Fruit fly (Drosophila melanogaster) whole organism, embryonic: ENCODE results near the gene CG1896.

Experiments used
- Asciz ChIP-seq: fragments of 200-800 bp; sonication (Bioruptor generic); optimal IDR thresholded peaks from 2 replicates; lab custom pipeline; 2017; ENCODE audit warnings: missing biosample characterization, mild to moderate bottlenecking, missing genetic modification characterization, missing genetic modification reagents
- CG1024 ChIP-seq: fragments of 200-800 bp; sonication (Bioruptor generic); IDR thresholded peaks from 2 replicates; pipeline ENCODE4 v1.3.6; 2022; ENCODE audit warnings: missing biosample characterization, missing genetic modification characterization
- CG10321 ChIP-seq: fragments of 200-800 bp; sonication (Bioruptor generic); IDR thresholded peaks from 2 replicates; pipeline ENCODE4 v1.3.6; 2022; ENCODE audit warnings: missing biosample characterization, missing genetic modification characterization
- CG10543 ChIP-seq: fragments of 200-800 bp; sonication (Bioruptor generic); optimal IDR thresholded peaks from 3 replicates; lab custom pipeline; 2017; ENCODE audit warnings: missing biosample characterization, mild to moderate bottlenecking, missing genetic modification characterization, moderate library complexity
- CG1603 ChIP-seq: fragments of 200-800 bp; sonication (Bioruptor generic); optimal IDR thresholded peaks from 2 replicates; lab custom pipeline; 2019; ENCODE audit warnings: missing biosample characterization, mild to moderate bottlenecking, missing genetic modification characterization, moderate library complexity
- CG16813 ChIP-seq: fragments of 200-800 bp; sonication (Bioruptor generic); IDR thresholded peaks from 3 replicates; pipeline ENCODE4 v1.3.6; 2022; ENCODE audit warnings: missing biosample characterization, missing genetic modification characterization; ENCODE audit not compliant: partially characterized antibody
- CG1792 ChIP-seq: fragments of 200-800 bp; sonication (Bioruptor generic); optimal IDR thresholded peaks from 2 replicates; lab custom pipeline; 2016; ENCODE audit warnings: missing biosample characterization, missing genetic modification characterization
- CG2678 ChIP-seq: fragments of 200-800 bp; sonication (Bioruptor generic); optimal IDR thresholded peaks from 3 replicates; lab custom pipeline; 2019; ENCODE audit warnings: missing biosample characterization, mild to moderate bottlenecking, missing genetic modification characterization, moderate library complexity
- CG2712 ChIP-seq: fragments of 200-800 bp; optimal IDR thresholded peaks from 3 replicates; lab custom pipeline; 2019; ENCODE audit warnings: missing biosample characterization, mild to moderate bottlenecking, missing genetic modification characterization, moderate library complexity
- CG31388 ChIP-seq: fragments of 200-800 bp; sonication (Bioruptor generic); optimal IDR thresholded peaks from 2 replicates; lab custom pipeline; 2016; ENCODE audit warnings: missing biosample characterization, missing genetic modification characterization
- CG33213 ChIP-seq: fragments of 200-800 bp; sonication (Bioruptor generic); optimal IDR thresholded peaks from 3 replicates; lab custom pipeline; 2016; ENCODE audit warnings: missing biosample characterization, missing genetic modification characterization
- CG43689 ChIP-seq: fragments of 200-800 bp; sonication (Bioruptor generic); IDR thresholded peaks from 2 replicates; pipeline ENCODE4 v1.3.6; 2022; ENCODE audit warnings: missing biosample characterization, missing genetic modification characterization
- CG6654 ChIP-seq: fragments of 200-800 bp; sonication (Bioruptor generic); optimal IDR thresholded peaks from 2 replicates; lab custom pipeline; 2017; ENCODE audit warnings: missing biosample characterization, mild to moderate bottlenecking, missing genetic modification characterization
- CG6791 ChIP-seq: fragments of 200-800 bp; sonication (Bioruptor generic); IDR thresholded peaks from 3 replicates; pipeline ENCODE4 v1.3.6; 2022; ENCODE audit warnings: missing biosample characterization, missing genetic modification characterization; ENCODE audit not compliant: partially characterized antibody
- CG8388 ChIP-seq: fragments of 200-800 bp; sonication (Bioruptor generic); optimal IDR thresholded peaks from 2 replicates; lab custom pipeline; 2019; ENCODE audit warnings: missing biosample characterization, mild to moderate bottlenecking, missing genetic modification characterization, moderate library complexity
- CG9609 ChIP-seq: fragments of 200-800 bp; sonication (Bioruptor generic); optimal IDR thresholded peaks from 3 replicates; lab custom pipeline; 2016; ENCODE audit warnings: missing biosample characterization, missing genetic modification characterization
- Doc3 ChIP-seq: fragments of 200-800 bp; sonication (Bioruptor generic); IDR thresholded peaks from 3 replicates; pipeline ENCODE4 v1.3.6; 2022; ENCODE audit warnings: missing biosample characterization, missing genetic modification characterization; ENCODE audit not compliant: partially characterized antibody
- E2f1 ChIP-seq: fragments of 200-800 bp; sonication (Bioruptor generic); IDR thresholded peaks from 2 replicates; pipeline ENCODE4 v1.3.6; 2022; ENCODE audit warnings: missing biosample characterization, missing genetic modification characterization
- GATAe ChIP-seq: fragments of 200-800 bp; sonication (Bioruptor generic); conservative IDR thresholded peaks from 2 replicates; pipeline ENCODE4 v1.3.6; 2022; ENCODE audit warnings: missing biosample characterization, missing genetic modification characterization
- Gsc ChIP-seq: fragments of 200-800 bp; sonication (Bioruptor generic); IDR thresholded peaks from 2 replicates; pipeline ENCODE4 v1.3.6; 2022; ENCODE audit warnings: missing biosample characterization, missing genetic modification characterization
- HLH54F ChIP-seq: fragments of 200-800 bp; sonication (Bioruptor generic); optimal IDR thresholded peaks from 3 replicates; lab custom pipeline; 2016; ENCODE audit warnings: missing biosample characterization, missing genetic modification characterization
- HLHmδ ChIP-seq: fragments of 200-800 bp; sonication (Bioruptor generic); optimal IDR thresholded peaks from 2 replicates; lab custom pipeline; 2018; ENCODE audit warnings: missing biosample characterization, mild to moderate bottlenecking, missing genetic modification characterization, moderate library complexity
- Hr3 ChIP-seq: fragments of 200-800 bp; sonication (Bioruptor generic); optimal IDR thresholded peaks from 3 replicates; lab custom pipeline; 2016; ENCODE audit warnings: missing biosample characterization, missing genetic modification characterization
- Hsf ChIP-seq: fragments of 200-800 bp; sonication (Bioruptor generic); optimal IDR thresholded peaks from 3 replicates; lab custom pipeline; 2016; ENCODE audit warnings: missing biosample characterization, missing genetic modification characterization
- Max ChIP-seq: fragments of 200-800 bp; sonication (Bioruptor generic); optimal IDR thresholded peaks from 2 replicates; lab custom pipeline; 2016; ENCODE audit warnings: missing biosample characterization, mild to moderate bottlenecking, missing genetic modification characterization
- Med ChIP-seq: fragments of 200-800 bp; sonication (Bioruptor generic); peaks from one replicate; lab custom pipeline; 2016; ENCODE audit warnings: missing biosample characterization, missing genetic modification characterization, mild to moderate bottlenecking, inconsistent platforms, moderate library complexity
- Opbp ChIP-seq: fragments of 200-800 bp; sonication (Bioruptor generic); IDR thresholded peaks from 3 replicates; pipeline ENCODE4 v1.3.6; 2022; ENCODE audit warnings: missing biosample characterization, missing genetic modification characterization; ENCODE audit not compliant: partially characterized antibody
- Ptx1 ChIP-seq: fragments of 200-800 bp; sonication (Bioruptor generic); IDR thresholded peaks from 2 replicates; pipeline ENCODE4 v1.3.6; 2022; ENCODE audit warnings: missing biosample characterization, missing genetic modification characterization
- Rx ChIP-seq: fragments of 200-800 bp; sonication (Bioruptor generic); IDR thresholded peaks from 2 replicates; pipeline ENCODE4 v1.3.6; 2022; ENCODE audit warnings: missing biosample characterization, missing genetic modification characterization
- Sry-δ ChIP-seq: fragments of 200-800 bp; sonication (Bioruptor generic); optimal IDR thresholded peaks from 2 replicates; lab custom pipeline; 2016; ENCODE audit warnings: missing biosample characterization, missing genetic modification characterization
- Ssrp ChIP-seq: fragments of 200-800 bp; sonication (Bioruptor generic); optimal IDR thresholded peaks from 2 replicates; lab custom pipeline; 2018; ENCODE audit warnings: missing biosample characterization, mild to moderate bottlenecking, missing genetic modification characterization, moderate library complexity
- Taf1 ChIP-seq: fragments of 200-800 bp; sonication (Bioruptor generic); IDR thresholded peaks from 2 replicates; pipeline ENCODE4 v1.3.6; 2022; ENCODE audit warnings: missing biosample characterization, missing genetic modification characterization
- Xrp1 ChIP-seq: fragments of 200-800 bp; sonication (Bioruptor generic); IDR thresholded peaks from 2 replicates; pipeline ENCODE4 v1.3.6; 2022; ENCODE audit warnings: missing biosample characterization, missing genetic modification characterization
- ab ChIP-seq: fragments of 200-800 bp; sonication (Bioruptor generic); optimal IDR thresholded peaks from 2 replicates; lab custom pipeline; 2016; ENCODE audit warnings: missing biosample characterization, missing genetic modification characterization
- amos ChIP-seq: fragments of 200-800 bp; sonication (Bioruptor generic); IDR thresholded peaks from 2 replicates; pipeline ENCODE4 v1.3.6; 2022; ENCODE audit warnings: missing biosample characterization, missing genetic modification characterization; ENCODE audit not compliant: partially characterized antibody
- bowl ChIP-seq: fragments of 200-800 bp; sonication (Bioruptor generic); IDR thresholded peaks from 2 replicates; pipeline ENCODE4 v1.3.6; 2022; ENCODE audit warnings: missing biosample characterization, missing genetic modification characterization
- cas ChIP-seq: fragments of 200-800 bp; sonication (Bioruptor generic); IDR thresholded peaks from 2 replicates; pipeline ENCODE4 v1.3.6; 2022; ENCODE audit warnings: missing biosample characterization, missing genetic modification characterization
- corto ChIP-seq: fragments of 200-800 bp; sonication (Bioruptor generic); optimal IDR thresholded peaks from 2 replicates; lab custom pipeline; 2016; ENCODE audit warnings: missing biosample characterization, mild to moderate bottlenecking, missing genetic modification characterization, moderate library complexity
- dysf ChIP-seq: fragments of 200-800 bp; sonication (Bioruptor generic); IDR thresholded peaks from 3 replicates; pipeline ENCODE4 v1.3.6; 2022; ENCODE audit warnings: missing biosample characterization, missing genetic modification characterization
- gro ChIP-seq: fragments of 200-800 bp; sonication (Bioruptor generic); optimal IDR thresholded peaks from 2 replicates; lab custom pipeline; 2016; ENCODE audit warnings: missing biosample characterization, missing genetic modification characterization
- kay ChIP-seq: fragments of 200-800 bp; sonication (Bioruptor generic); optimal IDR thresholded peaks from 2 replicates; lab custom pipeline; 2016; ENCODE audit warnings: missing biosample characterization, missing genetic modification characterization
- klu ChIP-seq: fragments of 200-800 bp; sonication (Bioruptor generic); IDR thresholded peaks from 2 replicates; pipeline ENCODE4 v1.3.6; 2022; ENCODE audit warnings: missing biosample characterization, missing genetic modification characterization
- kni ChIP-seq: fragments of 200-800 bp; sonication (Bioruptor generic); optimal IDR thresholded peaks from 3 replicates; lab custom pipeline; 2017; ENCODE audit warnings: mild to moderate bottlenecking, missing biosample characterization, missing genetic modification reagents, missing genetic modification characterization
- lab ChIP-seq: fragments of 200-800 bp; sonication (Bioruptor generic); optimal IDR thresholded peaks from 3 replicates; lab custom pipeline; 2017; ENCODE audit warnings: missing biosample characterization, missing genetic modification characterization, mild to moderate bottlenecking, moderate library complexity, missing genetic modification reagents
- lbe ChIP-seq: fragments of 200-800 bp; sonication (Bioruptor generic); optimal IDR thresholded peaks from 2 replicates; lab custom pipeline; 2016; ENCODE audit warnings: missing biosample characterization, mild to moderate bottlenecking, missing genetic modification characterization
- luna ChIP-seq: fragments of 200-800 bp; sonication (Bioruptor generic); optimal IDR thresholded peaks from 2 replicates; lab custom pipeline; 2016; ENCODE audit warnings: missing biosample characterization, missing genetic modification characterization
- mirr ChIP-seq: fragments of 200-800 bp; sonication (Bioruptor generic); optimal IDR thresholded peaks from 3 replicates; lab custom pipeline; 2018; ENCODE audit warnings: missing biosample characterization, mild to moderate bottlenecking, missing genetic modification characterization
- row ChIP-seq: fragments of 200-800 bp; sonication (Bioruptor generic); IDR thresholded peaks from 3 replicates; pipeline ENCODE4 v1.3.6; 2022; ENCODE audit warnings: missing biosample characterization, missing genetic modification characterization
- shn ChIP-seq: fragments of 200-800 bp; sonication (Bioruptor generic); optimal IDR thresholded peaks from 3 replicates; lab custom pipeline; 2016; ENCODE audit warnings: missing biosample characterization, missing genetic modification characterization
- sisA ChIP-seq: fragments of 200-800 bp; sonication (Bioruptor generic); IDR thresholded peaks from 2 replicates; pipeline ENCODE4 v1.3.6; 2022; ENCODE audit warnings: missing biosample characterization, missing genetic modification characterization
- trem ChIP-seq: fragments of 200-800 bp; optimal IDR thresholded peaks from 3 replicates; lab custom pipeline; 2019; ENCODE audit warnings: missing biosample characterization, mild to moderate bottlenecking, missing genetic modification characterization, moderate library complexity

Gene CG1896

DNA sequence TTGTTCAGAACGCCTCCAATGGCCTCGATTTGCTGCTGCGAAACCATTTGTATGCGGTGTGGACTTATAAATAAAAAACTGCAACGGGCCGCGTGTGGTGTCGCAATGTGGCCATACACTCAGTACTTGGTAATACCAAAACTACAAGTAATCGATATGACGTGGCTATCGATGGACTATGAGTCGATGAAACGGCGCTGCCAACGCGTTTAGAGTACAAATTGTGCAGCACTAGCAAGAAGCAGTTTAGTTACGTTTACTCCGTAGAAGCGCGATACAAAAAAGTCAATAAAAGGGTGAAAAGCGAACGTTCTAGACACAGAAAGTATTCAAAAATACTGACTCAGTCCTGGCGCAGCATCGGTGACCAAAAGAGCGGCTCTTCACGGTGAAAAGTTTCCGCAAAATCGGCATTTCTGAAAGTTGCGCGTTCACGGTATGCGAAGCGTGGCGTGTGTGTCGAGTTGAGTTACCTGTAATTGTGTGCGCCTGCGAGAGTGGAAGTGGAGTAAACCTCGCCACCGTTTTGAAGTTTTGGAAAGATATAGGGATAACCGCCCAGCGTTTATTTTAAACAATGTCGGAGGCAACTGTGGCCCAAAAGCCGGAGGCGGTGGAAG lies 3.5 kb downstream of the CG1896 start, which contains the start of the genes nero and CG1910 (continued):
- TF ChIP-seq Sry-δ (peak; percentile 86), shn (no peak), corto (no peak), Xrp1 (no peak), bowl (GFP tag; lab: Robert Waterston, UW) (no peak), kay (GFP tag; lab: Kevin White, UChicago) (peak; percentile 23), sisA (GFP tag; lab: Robert Waterston, UW) (no peak), Doc3 (GFP tag; lab: Robert Waterston, UW) (no peak), CG6654 (GFP tag; lab: Kevin White, UChicago) (no peak), CG2712 (tag; lab: Kevin White, UChicago) (peak; percentile 50), Gsc (GFP tag; lab: Robert Waterston, UW) (no peak), Ptx1 (GFP tag; lab: Robert Waterston, UW) (no peak), dysf (GFP tag; lab: Robert Waterston, UW) (no peak), Ssrp (tag; lab: Kevin White, UChicago) (no peak), Taf1 (no peak), lab (no peak), Opbp (GFP tag; lab: Robert Waterston, UW) (no peak), HLH54F (GFP tag; lab: Kevin White, UChicago) (no peak), CG16813 (GFP tag; lab: Robert Waterston, UW) (no peak), CG31388 (GFP tag; lab: Kevin White, UChicago) (no peak), Asciz (GFP tag; lab: Kevin White, UChicago) (no peak), mirr (GFP tag; lab: Kevin White, UChicago) (no peak), luna (GFP tag; lab: Kevin White, UChicago) (no peak), row (GFP tag; lab: Robert Waterston, UW) (no peak), cas (GFP tag; lab: Robert Waterston, UW) (no peak), CG10543 (GFP tag; lab: Kevin White, UChicago) (peak; percentile 21), CG43689 (GFP tag; lab: Robert Waterston, UW) (no peak), CG2678 (peak; percentile 11), lbe (GFP tag; lab: Kevin White, UChicago) (no peak), CG10321 (no peak), amos (no peak), Rx (GFP tag; lab: Robert Waterston, UW) (no peak), trem (tag; lab: Kevin White, UChicago) (peak; percentile 99), Max (peak; percentile 51), CG8388 (GFP tag; lab: Kevin White, UChicago) (peak; percentile 10), E2f1 (GFP tag; lab: Robert Waterston, UW) (no peak), klu (GFP tag; lab: Robert Waterston, UW) (no peak), GATAe (GFP tag; lab: Robert Waterston, UW) (no peak), gro (GFP tag; lab: Kevin White, UChicago) (peak; percentile 33), kni (no peak), HLHmδ (GFP tag; lab: Kevin White, UChicago) (no peak), ab (GFP tag; lab: Kevin White, UChicago) (no peak), CG33213 (peak; percentile 42), Hr3 (no peak), Med (GFP tag; lab: Kevin White, UChicago) (peak; percentile 91), CG1792 (GFP tag; lab: Kevin White, UChicago) (no peak), Hsf (GFP tag; lab: Kevin White, UChicago) (peak; percentile 30), CG1024 (GFP tag; lab: Robert Waterston, UW) (no peak), CG9609 (GFP tag; lab: Kevin White, UChicago) (no peak), CG1603 (tag; lab: Kevin White, UChicago) (peak; percentile 74), CG6791 (GFP tag; lab: Robert Waterston, UW) (no peak)
